Worm (Caenorhabditis elegans): ENCODE measurements around the gene R166.3.

ce11 chrII:10545924-10546783 is 7.0 kb upstream of the R166.3 start:
- TF ChIP-seq lsy-2 (tag; optimal IDR thresholded peaks at IDR 0.05) (no peak), unc-39 (tag; optimal IDR thresholded peaks at IDR 0.05) (no peak), pha-4 (tag; optimal IDR thresholded peaks at IDR 0.05) (no peak), unc-62 (GFP tag; optimal IDR thresholded peaks at IDR 0.05) (no peak)
